Fruit fly (Drosophila melanogaster): Measurements from ENCODE around the gene CG45089.
A peak's percentile ranks its signal among the peaks of the same experiment; 100 is the strongest.

CG45089 gene

DNA sequence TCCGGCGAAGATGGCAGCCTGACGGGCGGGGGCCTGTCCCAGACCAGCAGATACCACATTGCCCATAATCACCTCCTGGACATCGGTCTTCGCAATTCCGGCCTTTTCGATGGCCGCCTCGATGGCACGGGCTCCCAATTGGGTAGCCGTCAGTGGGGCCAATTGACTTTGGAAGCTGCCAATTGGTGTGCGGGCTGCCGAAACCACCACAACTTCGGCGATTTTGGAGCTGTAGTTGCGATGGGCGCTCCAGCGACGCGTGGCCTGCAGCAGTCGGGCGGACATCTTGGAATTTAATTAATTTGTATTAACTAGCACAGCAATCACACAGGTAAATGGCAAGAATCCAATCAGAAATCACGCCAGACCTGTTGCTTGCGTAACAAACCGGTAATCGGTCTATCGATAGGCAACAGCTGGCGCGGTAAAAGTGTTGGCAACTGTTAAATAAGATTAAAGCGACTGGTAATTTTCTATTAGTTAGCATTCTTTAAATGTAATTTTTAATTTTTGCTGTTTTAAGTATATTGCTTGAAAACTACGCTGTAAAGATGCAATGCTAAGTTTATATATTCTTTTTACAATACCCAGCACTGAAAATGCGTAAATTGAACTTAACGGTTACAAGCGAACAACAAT, 5.1 kb downstream of the CG45089 start, which contains the start of gene Acat1 (continued):
- TF ChIP-seq D (optimal IDR thresholded peaks at IDR 0.05) (no peak), D (GFP tag; optimal IDR thresholded peaks at IDR 0.05) (no peak), CG10543 (GFP tag; optimal IDR thresholded peaks at IDR 0.05) (no peak), CG10321 (GFP tag; IDR thresholded peaks at IDR 0.05) (no peak), CG6791 (GFP tag; IDR thresholded peaks at IDR 0.05; ENCODE audit: partially characterized antibody) (peak; percentile 61), Dp (GFP tag; optimal IDR thresholded peaks at IDR 0.05) (peak; percentile 35), ATbp (GFP tag; optimal IDR thresholded peaks at IDR 0.05) (no peak), CG17361 (GFP tag; IDR thresholded peaks at IDR 0.05) (no peak), CG17829 (tag; optimal IDR thresholded peaks at IDR 0.05) (peak; percentile 43), ap (GFP tag; IDR thresholded peaks at IDR 0.05) (no peak), CG8359 (GFP tag; optimal IDR thresholded peaks at IDR 0.05; ENCODE audit: borderline replicate concordance) (no peak), Dref (GFP tag; IDR thresholded peaks at IDR 0.05) (peak; percentile 68), CG11247 (GFP tag; IDR thresholded peaks at IDR 0.05) (peak; percentile 41; the same call in 1 of the 2 replicates), CG7963 (GFP tag; IDR thresholded peaks at IDR 0.05; ENCODE audit: partially characterized antibody) (no peak), cg (GFP tag; optimal IDR thresholded peaks at IDR 0.05) (no peak), Dek (tag; optimal IDR thresholded peaks at IDR 0.05) (no peak), CG1024 (GFP tag; IDR thresholded peaks at IDR 0.05) (no peak), Fer1 (GFP tag; optimal IDR thresholded peaks at IDR 0.05) (no peak), CG12155 (GFP tag; optimal IDR thresholded peaks at IDR 0.05) (peak; percentile 65), gcm2 (GFP tag; optimal IDR thresholded peaks at IDR 0.05) (no peak), phol (tag; optimal IDR thresholded peaks at IDR 0.05) (peak; percentile 64), mirr (GFP tag; optimal IDR thresholded peaks at IDR 0.05) (no peak), lmd (GFP tag; IDR thresholded peaks at IDR 0.05) (0 out of 2 replicates have a peak, but pooled peaks have one; percentile 31), BtbVII (GFP tag; optimal IDR thresholded peaks at IDR 0.05) (no peak), crc (GFP tag; optimal IDR thresholded peaks at IDR 0.05) (peak; percentile 1), CoRest (tag; optimal IDR thresholded peaks at IDR 0.05) (peak; percentile 37), Kr (GFP tag; optimal IDR thresholded peaks at IDR 0.05) (no peak), CG15601 (tag; optimal IDR thresholded peaks at IDR 0.05) (no peak), CG14667 (GFP tag; IDR thresholded peaks at IDR 0.05) (no peak), Med (GFP tag) (peak; percentile 94), fd96Cb (tag; optimal IDR thresholded peaks at IDR 0.05) (peak; percentile 35), chm (GFP tag; IDR thresholded peaks at IDR 0.05) (no peak), Sin3A (optimal IDR thresholded peaks at IDR 0.05) (no peak), fru (optimal IDR thresholded peaks at IDR 0.05) (no peak), en (GFP tag; optimal IDR thresholded peaks at IDR 0.05) (peak; percentile 18), Doc3 (GFP tag; IDR thresholded peaks at IDR 0.05; ENCODE audit: partially characterized antibody) (0 out of 3 replicates have a peak, but pooled peaks have one; percentile 17), dmrt11E (tag; optimal IDR thresholded peaks at IDR 0.05) (peak; percentile 51), CG5245 (GFP tag; optimal IDR thresholded peaks at IDR 0.05) (peak; percentile 29), crp (GFP tag; optimal IDR thresholded peaks at IDR 0.05) (peak; percentile 11 to 83), Hmx (GFP tag; optimal IDR thresholded peaks at IDR 0.05) (peak; percentile 46), mam (GFP tag; optimal IDR thresholded peaks at IDR 0.05) (peak; percentile 64), CG4707 (GFP tag; optimal IDR thresholded peaks at IDR 0.05) (no peak), gsb (GFP tag; IDR thresholded peaks at IDR 0.05) (no peak), CG31388 (GFP tag; optimal IDR thresholded peaks at IDR 0.05) (no peak), CG14710 (tag; optimal IDR thresholded peaks at IDR 0.05) (peak; percentile 53), Myb (GFP tag; optimal IDR thresholded peaks at IDR 0.05) (peak; percentile 88), Gug (GFP tag; IDR thresholded peaks at IDR 0.05) (no peak), nau (GFP tag; optimal IDR thresholded peaks at IDR 0.05) (no peak), wek (GFP tag; optimal IDR thresholded peaks at IDR 0.05) (no peak), otp (GFP tag; IDR thresholded peaks at IDR 0.05) (peak; percentile 50; the same call in 1 of the 3 replicates)

Measured in whole organism, embryonic.